Fruit fly (Drosophila melanogaster): ENCODE results near the gene trbl.
A peak's percentile ranks its signal among the peaks of the same experiment; 100 is the strongest.

Gene trbl

DNA sequence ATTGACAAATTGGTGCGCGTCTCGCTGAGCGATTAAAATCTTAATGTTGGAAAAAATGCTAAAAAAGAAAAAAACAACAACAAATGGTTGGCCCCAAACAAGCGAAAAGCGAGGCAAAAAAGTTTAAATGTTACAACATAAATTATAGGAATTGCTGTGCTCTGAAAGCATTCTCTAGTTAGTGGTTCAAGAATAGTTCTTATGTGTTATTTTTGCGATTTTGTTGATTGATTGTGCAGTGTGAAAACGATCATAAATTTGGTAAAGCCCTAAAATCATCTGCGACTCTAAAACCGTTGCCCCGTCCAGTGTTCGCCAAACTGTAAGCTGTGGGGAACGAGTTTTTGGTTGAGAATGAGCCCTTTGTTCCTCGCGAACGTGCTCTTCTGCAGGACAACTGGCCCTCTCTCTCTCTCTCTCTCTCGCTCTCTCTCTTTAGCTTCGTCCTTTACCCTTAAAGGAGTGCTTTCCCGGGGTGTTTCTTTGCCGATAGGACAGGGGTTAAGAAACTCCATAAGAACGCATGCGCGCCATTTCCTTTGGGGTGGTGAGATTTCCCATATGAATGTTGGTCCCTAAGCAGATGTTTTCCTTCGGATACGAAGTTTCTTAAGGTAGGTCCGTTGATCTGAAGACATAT, 41.4 kb upstream of the trbl start:
- no peak for TF ChIP-seq CG4496 (GFP tag; IDR thresholded peaks at IDR 0.05)
- no peak for TF ChIP-seq CG8301 (tag; optimal IDR thresholded peaks at IDR 0.05)
- TF ChIP-seq fd96Ca (GFP tag; IDR thresholded peaks at IDR 0.05) = no peak
- TF ChIP-seq rn (GFP tag; IDR thresholded peaks at IDR 0.05) = no peak
- TF ChIP-seq Pif1B (GFP tag; optimal IDR thresholded peaks at IDR 0.05) = no peak
- no peak for TF ChIP-seq CG32121 (GFP tag; IDR thresholded peaks at IDR 0.05)
- TF ChIP-seq EcR (GFP tag; optimal IDR thresholded peaks at IDR 0.05) = no peak
- no peak for TF ChIP-seq D1 (tag; optimal IDR thresholded peaks at IDR 0.05)
- no peak for TF ChIP-seq Snoo (tag; optimal IDR thresholded peaks at IDR 0.05)
- no peak for TF ChIP-seq Ets98B (GFP tag; IDR thresholded peaks at IDR 0.05)

- peak; percentile 84 for TF ChIP-seq CG15710 (tag; optimal IDR thresholded peaks at IDR 0.05)
- TF ChIP-seq CG9948 (tag; optimal IDR thresholded peaks at IDR 0.05) = peak; percentile 84
- TF ChIP-seq CG17806 (tag; optimal IDR thresholded peaks at IDR 0.05) = peak; percentile 80
- peak; percentile 50 for TF ChIP-seq gl (tag; optimal IDR thresholded peaks at IDR 0.05)
- TF ChIP-seq CG8159 (tag; optimal IDR thresholded peaks at IDR 0.05) = peak; percentile 92
- no peak for TF ChIP-seq CG14655 (GFP tag; optimal IDR thresholded peaks at IDR 0.05)
- peak; percentile 73 for TF ChIP-seq CG34367 (tag; optimal IDR thresholded peaks at IDR 0.05)
- TF ChIP-seq CG12605 (GFP tag; IDR thresholded peaks at IDR 0.05) = no peak
- TF ChIP-seq Snoo (tag; optimal IDR thresholded peaks at IDR 0.05) = peak; percentile 79
- peak; percentile 26; the same call in 1 of the 2 replicates for TF ChIP-seq CG32121 (GFP tag; IDR thresholded peaks at IDR 0.05)
- TF ChIP-seq CG13204 (GFP tag; optimal IDR thresholded peaks at IDR 0.05) = no peak
Observed at dm6 chr3L:20441632-20442469, 40.4 kb upstream of the trbl start, which contains the start of gene CG5910. TSS of gene CG5910 (plus strand) at chr3L:20442419.

DNA sequence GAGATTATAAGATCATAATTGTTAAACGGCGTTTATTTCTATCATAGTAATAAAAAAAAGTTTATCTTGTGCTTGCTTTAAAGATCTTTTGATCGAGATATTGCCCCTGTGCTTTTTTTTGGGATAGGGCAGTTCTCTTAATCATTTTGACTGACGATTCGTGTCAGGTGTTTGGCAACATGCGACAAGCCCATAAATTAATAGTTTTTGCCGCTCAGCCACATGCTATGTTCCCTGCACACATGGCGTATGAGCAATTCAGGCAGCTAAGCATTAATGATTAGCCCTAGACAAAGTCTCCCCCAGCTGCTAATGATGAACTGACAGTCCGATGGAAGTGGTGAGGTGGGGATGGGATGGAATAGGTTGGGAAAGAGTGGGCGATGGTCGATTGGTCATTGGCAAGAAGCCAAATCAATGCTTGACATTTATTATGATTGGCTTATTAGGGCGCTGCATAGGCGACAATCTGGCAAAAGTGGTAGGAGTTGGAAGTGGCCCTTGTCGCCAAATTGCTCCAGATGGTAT, 39.6 kb upstream of the trbl start:
- no peak for TF ChIP-seq CG13204 (GFP tag; optimal IDR thresholded peaks at IDR 0.05)
- no peak for TF ChIP-seq CG8301 (tag; optimal IDR thresholded peaks at IDR 0.05)
- no peak for TF ChIP-seq CG9948 (tag; optimal IDR thresholded peaks at IDR 0.05)

DNA sequence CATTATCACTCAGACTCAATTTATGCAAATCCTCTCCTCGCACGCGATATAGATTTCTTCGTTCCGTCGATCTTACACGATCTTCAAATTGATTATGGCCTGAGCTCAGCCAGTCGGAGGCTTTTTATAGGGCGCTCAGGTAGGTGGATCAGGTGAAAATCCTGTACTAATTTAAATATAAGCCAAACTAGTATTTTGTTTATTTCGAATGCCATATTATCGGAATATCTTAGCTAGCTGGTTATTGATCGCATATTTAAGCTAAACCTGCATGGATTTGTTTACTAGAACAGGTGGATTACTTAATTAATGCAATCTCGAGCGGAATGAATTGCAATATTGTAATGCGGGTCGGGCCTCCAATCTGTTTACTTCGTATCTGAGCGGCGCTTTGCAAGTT, 38.4 kb upstream of the trbl start, which contains the start of gene Hpd:
Gene Hpd, minus strand, starts transcription at position 101 of the 400 bp plus-strand sequence.
- TF ChIP-seq fd96Ca (GFP tag; IDR thresholded peaks at IDR 0.05) (no peak), Ets98B (GFP tag; IDR thresholded peaks at IDR 0.05) (no peak), rn (GFP tag; IDR thresholded peaks at IDR 0.05) (no peak), EcR (GFP tag; optimal IDR thresholded peaks at IDR 0.05) (no peak), CG34367 (tag; optimal IDR thresholded peaks at IDR 0.05) (no peak), CG17806 (tag; optimal IDR thresholded peaks at IDR 0.05) (no peak)

dm6 chr3L:20436069-20436468, 34.7 kb upstream of the trbl start, which contains the start of the genes mRpL15 and CtIP:
TSS of gene mRpL15 (minus strand) at chr3L:20436209.
TSS of gene CtIP (plus strand) at chr3L:20436250.
- no peak for TF ChIP-seq CG14655 (GFP tag; optimal IDR thresholded peaks at IDR 0.05)
- no peak for TF ChIP-seq CG8301 (tag; optimal IDR thresholded peaks at IDR 0.05)
- no peak for TF ChIP-seq CG4496 (GFP tag; IDR thresholded peaks at IDR 0.05)
- TF ChIP-seq Pif1B (GFP tag; optimal IDR thresholded peaks at IDR 0.05) = no peak
- no peak for TF ChIP-seq CG8159 (tag; optimal IDR thresholded peaks at IDR 0.05)
- TF ChIP-seq CG10348 (GFP tag; IDR thresholded peaks at IDR 0.05) = no peak
- no peak for TF ChIP-seq CG12605 (GFP tag; IDR thresholded peaks at IDR 0.05)
- TF ChIP-seq rn (GFP tag; IDR thresholded peaks at IDR 0.05) = no peak
- TF ChIP-seq CG15710 (tag; optimal IDR thresholded peaks at IDR 0.05) = no peak
- no peak for TF ChIP-seq CG32121 (GFP tag; IDR thresholded peaks at IDR 0.05)
- TF ChIP-seq CG17806 (tag; optimal IDR thresholded peaks at IDR 0.05) = no peak
- TF ChIP-seq fd96Ca (GFP tag; IDR thresholded peaks at IDR 0.05) = no peak
- no peak for TF ChIP-seq EcR (GFP tag; optimal IDR thresholded peaks at IDR 0.05)
- no peak for TF ChIP-seq gl (tag; optimal IDR thresholded peaks at IDR 0.05)

dm6 chr3L:20432297-20432696, 30.9 kb upstream of the trbl start, which contains the start of the genes Las and Psn:
TSS of gene Las (minus strand) at chr3L:20432361.
TSS of gene Psn (plus strand) at chr3L:20432468.
- no peak for TF ChIP-seq D1 (tag; optimal IDR thresholded peaks at IDR 0.05)
- no peak for TF ChIP-seq Snoo (tag; optimal IDR thresholded peaks at IDR 0.05)
- TF ChIP-seq CG17806 (tag; optimal IDR thresholded peaks at IDR 0.05) = no peak
- TF ChIP-seq CG12605 (GFP tag; IDR thresholded peaks at IDR 0.05) = no peak
- no peak for TF ChIP-seq CG4496 (GFP tag; IDR thresholded peaks at IDR 0.05)
- TF ChIP-seq rn (GFP tag; IDR thresholded peaks at IDR 0.05) = no peak
- TF ChIP-seq CG10348 (GFP tag; IDR thresholded peaks at IDR 0.05) = no peak

dm6 chr3L:20431619-20432018, 30.2 kb upstream of the trbl start:
- TF ChIP-seq CG9948 (tag; optimal IDR thresholded peaks at IDR 0.05) (no peak), CG12605 (GFP tag; IDR thresholded peaks at IDR 0.05) (no peak), CG17806 (tag; optimal IDR thresholded peaks at IDR 0.05) (no peak), CG4496 (GFP tag; IDR thresholded peaks at IDR 0.05) (no peak), CG8301 (tag; optimal IDR thresholded peaks at IDR 0.05) (no peak), EcR (GFP tag; optimal IDR thresholded peaks at IDR 0.05) (no peak)
